Worm (Caenorhabditis elegans): Measurements from ENCODE around the gene F26G1.1.

The F26G1.1 gene

ce11 chrII:4776933-4777332 lies 14.5 kb upstream of the F26G1.1 start, which contains the start of gene F26G1.11:
Gene F26G1.11, plus strand, starts transcription at chrII:4777137.
- no peak for TF ChIP-seq ceh-16 (tag; optimal IDR thresholded peaks at IDR 0.05)
- TF ChIP-seq zag-1 (tag; optimal IDR thresholded peaks at IDR 0.05) = no peak
- TF ChIP-seq nhr-237 (tag; optimal IDR thresholded peaks at IDR 0.05) = no peak
- TF ChIP-seq egl-5 (tag; optimal IDR thresholded peaks at IDR 0.05) = no peak
- no peak for TF ChIP-seq skn-1 (tag; optimal IDR thresholded peaks at IDR 0.05)
- TF ChIP-seq R02D3.7 (tag; optimal IDR thresholded peaks at IDR 0.05) = no peak
- no peak for TF ChIP-seq pha-4 (tag; optimal IDR thresholded peaks at IDR 0.05)
- no peak for TF ChIP-seq ztf-4 (tag; optimal IDR thresholded peaks at IDR 0.05)
- no peak for TF ChIP-seq ceh-9 (tag; optimal IDR thresholded peaks at IDR 0.05)
- TF ChIP-seq elt-3 (tag; optimal IDR thresholded peaks at IDR 0.05) = no peak
- TF ChIP-seq snpc-4 (tag; optimal IDR thresholded peaks at IDR 0.05) = no peak
- no peak for TF ChIP-seq mdl-1 (tag; optimal IDR thresholded peaks at IDR 0.05)
- no peak for TF ChIP-seq nhr-67 (tag; optimal IDR thresholded peaks at IDR 0.05)
- peak; percentile 24 for TF ChIP-seq jun-1 (tag; optimal IDR thresholded peaks at IDR 0.05)
- TF ChIP-seq elt-2 (tag; optimal IDR thresholded peaks at IDR 0.05) = peak; percentile 94
- TF ChIP-seq nhr-43 (tag; optimal IDR thresholded peaks at IDR 0.05; ENCODE audit: poor library complexity, severe bottlenecking) = no peak
- TF ChIP-seq lin-15B (tag; optimal IDR thresholded peaks at IDR 0.05) = no peak
- TF ChIP-seq nhr-28 (tag; optimal IDR thresholded peaks at IDR 0.05) = no peak
- no peak for TF ChIP-seq ceh-28 (tag; optimal IDR thresholded peaks at IDR 0.05)
- peak; percentile 81 for TF ChIP-seq pqm-1 (tag; optimal IDR thresholded peaks at IDR 0.05)
- no peak for TF ChIP-seq nhr-11 (tag; optimal IDR thresholded peaks at IDR 0.05)
- TF ChIP-seq ceh-82 (tag; optimal IDR thresholded peaks at IDR 0.05) = no peak
- TF ChIP-seq unc-39 (tag; optimal IDR thresholded peaks at IDR 0.05) = no peak

- TF ChIP-seq fkh-10 (GFP tag; optimal IDR thresholded peaks at IDR 0.05) (no peak), pha-4 (tag; optimal IDR thresholded peaks at IDR 0.05) (peak; percentile 49), unc-39 (tag; optimal IDR thresholded peaks at IDR 0.05) (no peak), nhr-77 (tag; optimal IDR thresholded peaks at IDR 0.05) (no peak)
These were observed 11.7 kb upstream of the F26G1.1 start for ce11 chrII:4779753-4780152.

- TF ChIP-seq unc-39 (tag; optimal IDR thresholded peaks at IDR 0.05) = no peak
- TF ChIP-seq fkh-10 (GFP tag; optimal IDR thresholded peaks at IDR 0.05) = no peak
- no peak for TF ChIP-seq elt-2 (tag; optimal IDR thresholded peaks at IDR 0.05)
- no peak for TF ChIP-seq ceh-9 (tag; optimal IDR thresholded peaks at IDR 0.05)
- TF ChIP-seq nhr-43 (tag; optimal IDR thresholded peaks at IDR 0.05; ENCODE audit: poor library complexity, severe bottlenecking) = no peak
These were observed 7.0 kb upstream of the F26G1.1 start, which contains the start of gene nep-12 for ce11 chrII:4784436-4784835. Gene nep-12, minus strand, starts transcription at chrII:4784536.

- no peak for TF ChIP-seq ztf-4 (tag; optimal IDR thresholded peaks at IDR 0.05)
These were observed 5.2 kb upstream of the F26G1.1 start, which contains the start of gene msp-3 for ce11 chrII:4786181-4786580. Gene msp-3, minus strand, starts transcription at chrII:4786281.

- no peak for TF ChIP-seq unc-62 (GFP tag; optimal IDR thresholded peaks at IDR 0.05)
These were observed 1.5 kb upstream of the F26G1.1 start, which contains the start of gene F26G1.15 for ce11 chrII:4789835-4790343. Gene F26G1.15, plus strand, starts transcription at chrII:4790293.

ce11 chrII:4790687-4791086 lies 731 bp upstream of the F26G1.1 start:
- TF ChIP-seq nhr-11 (tag; optimal IDR thresholded peaks at IDR 0.05) = no peak
- no peak for TF ChIP-seq skn-1 (tag; optimal IDR thresholded peaks at IDR 0.05)
- TF ChIP-seq nhr-77 (tag; optimal IDR thresholded peaks at IDR 0.05) = no peak
- TF ChIP-seq ztf-4 (tag; optimal IDR thresholded peaks at IDR 0.05) = no peak
- TF ChIP-seq hmg-11 (tag; optimal IDR thresholded peaks at IDR 0.05) = no peak
- no peak for TF ChIP-seq egl-5 (tag; optimal IDR thresholded peaks at IDR 0.05)
- no peak for TF ChIP-seq pqm-1 (tag; optimal IDR thresholded peaks at IDR 0.05)
- no peak for TF ChIP-seq nhr-76 (tag; optimal IDR thresholded peaks at IDR 0.05)
- no peak for TF ChIP-seq ztf-11 (tag; optimal IDR thresholded peaks at IDR 0.05)
- TF ChIP-seq nhr-25 (tag; optimal IDR thresholded peaks at IDR 0.05) = no peak
- no peak for TF ChIP-seq elt-3 (tag; optimal IDR thresholded peaks at IDR 0.05)
- no peak for TF ChIP-seq eor-1 (tag; optimal IDR thresholded peaks at IDR 0.05)
- TF ChIP-seq nhr-12 (tag; optimal IDR thresholded peaks at IDR 0.05) = no peak
- TF ChIP-seq snpc-4 (tag; optimal IDR thresholded peaks at IDR 0.05) = no peak
- TF ChIP-seq unc-62 (GFP tag; optimal IDR thresholded peaks at IDR 0.05) = no peak
- no peak for TF ChIP-seq ZK546.5 (tag; optimal IDR thresholded peaks at IDR 0.05)
- no peak for TF ChIP-seq zag-1 (tag; optimal IDR thresholded peaks at IDR 0.05)
- TF ChIP-seq nhr-23 (tag; optimal IDR thresholded peaks at IDR 0.05) = no peak

Data from whole organism, L3 larva.